Worm (Caenorhabditis elegans): Measurements from ENCODE around the gene H38K22.9.

H38K22.9 gene

ce11 chrIII:4356384-4356783 lies 32.4 kb downstream of the H38K22.9 start, which contains the start of gene mnp-1:
mnp-1 (plus strand) TSS chrIII:4356594.
- TF ChIP-seq Y5F2A.4 (GFP tag; optimal IDR thresholded peaks at IDR 0.05) (no peak), set-16 (GFP tag; IDR thresholded peaks at IDR 0.05) (peak; percentile 65)

DNA sequence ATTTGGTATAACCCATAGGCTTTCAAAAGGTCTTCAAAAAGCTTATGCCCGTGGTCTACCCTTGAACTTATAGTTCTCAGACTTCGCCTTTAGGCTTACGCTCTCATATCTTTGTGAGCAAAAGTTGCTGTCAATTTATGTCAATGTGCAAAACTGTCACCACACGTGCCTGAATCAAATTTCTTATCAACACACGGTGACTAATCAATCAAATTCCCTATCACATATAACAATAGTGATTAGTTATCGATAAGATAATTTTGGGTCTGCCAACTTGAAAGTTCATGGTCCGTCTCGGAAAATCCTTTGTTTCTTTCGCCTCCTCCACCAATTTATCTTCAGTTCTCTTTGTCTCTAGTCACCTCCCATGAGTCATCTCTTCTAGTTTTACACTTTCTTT lies 33.5 kb downstream of the H38K22.9 start:
- TF ChIP-seq pqm-1 (tag; optimal IDR thresholded peaks at IDR 0.05) (peak; percentile 72), gei-8 (GFP tag; optimal IDR thresholded peaks at IDR 0.05) (no peak), mxl-3 (GFP tag; optimal IDR thresholded peaks at IDR 0.05) (peak; percentile 14)

DNA sequence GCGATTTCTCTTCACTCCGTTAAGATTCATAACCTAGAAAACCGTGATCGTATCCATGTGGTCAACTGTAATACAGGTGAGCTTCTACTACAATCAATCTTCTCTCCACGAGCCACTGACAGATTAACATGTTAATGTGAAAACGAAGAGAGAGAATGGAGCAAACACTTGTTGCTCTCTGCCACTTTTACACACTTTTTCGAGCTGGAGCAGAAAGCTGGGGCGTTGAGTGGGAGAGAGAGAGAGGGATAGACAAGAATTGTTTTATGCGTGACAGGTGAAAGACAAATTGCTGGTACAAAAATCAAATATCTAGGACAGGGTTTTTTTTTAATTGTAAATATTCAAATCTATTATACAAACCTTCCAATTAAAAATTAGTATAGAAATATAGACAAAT lies 34.4 kb downstream of the H38K22.9 start:
- TF ChIP-seq madf-9 (GFP tag; conservative IDR thresholded peaks at IDR 0.05) (no peak), unc-130 (GFP tag; optimal IDR thresholded peaks at IDR 0.05) (no peak), lin-39 (tag; optimal IDR thresholded peaks at IDR 0.05) (no peak), attf-4 (tag; optimal IDR thresholded peaks at IDR 0.05) (no peak), nhr-41 (GFP tag; IDR thresholded peaks at IDR 0.05) (no peak)

ce11 chrIII:4359208-4359607 lies 35.2 kb downstream of the H38K22.9 start:
- TF ChIP-seq T20F7.1 (GFP tag; optimal IDR thresholded peaks at IDR 0.05) (no peak), nhr-102 (tag; optimal IDR thresholded peaks at IDR 0.05) (no peak), aha-1 (tag) (peak; percentile 70), spr-1 (tag; optimal IDR thresholded peaks at IDR 0.05) (no peak), unc-62 (GFP tag; optimal IDR thresholded peaks at IDR 0.05 in 1 of 2) (peak in 1 of 2 experiments; percentile 42), unc-62 (tag; optimal IDR thresholded peaks at IDR 0.05) (no peak), skn-1 (tag; optimal IDR thresholded peaks at IDR 0.05) (no peak), F37D6.2 (tag; optimal IDR thresholded peaks at IDR 0.05) (no peak), Y75B8A.6 (GFP tag; IDR thresholded peaks at IDR 0.05) (no peak)

DNA sequence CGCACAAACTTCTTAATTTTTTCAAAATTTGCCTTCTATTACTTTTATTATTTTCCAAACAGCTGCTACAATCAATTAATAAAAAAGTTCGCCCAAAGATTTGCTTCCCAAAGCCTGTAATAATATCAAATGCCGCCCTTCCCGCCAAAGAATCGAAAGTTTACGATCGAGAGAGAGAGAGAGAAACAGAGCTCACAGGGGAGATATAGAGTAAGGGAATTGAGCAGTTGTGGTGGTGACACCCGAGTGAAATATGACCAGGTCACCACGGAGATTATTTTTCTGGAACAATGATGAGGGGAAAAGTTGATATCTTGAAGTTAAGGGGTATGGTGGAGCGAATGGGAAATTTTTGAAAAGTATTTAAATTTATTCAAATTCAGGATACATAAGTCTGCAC lies 35.9 kb downstream of the H38K22.9 start:
- no peak for TF ChIP-seq egl-27 (tag; optimal IDR thresholded peaks at IDR 0.05)
- no peak for TF ChIP-seq lir-3 (tag; optimal IDR thresholded peaks at IDR 0.05)
- TF ChIP-seq skn-1 (tag; optimal IDR thresholded peaks at IDR 0.05): no peak
- no peak for TF ChIP-seq ceh-82 (tag; optimal IDR thresholded peaks at IDR 0.05)
- TF ChIP-seq Y48G9A.11 (GFP tag; IDR thresholded peaks at IDR 0.05): no peak
- TF ChIP-seq R02D3.7 (tag; optimal IDR thresholded peaks at IDR 0.05): no peak
- TF ChIP-seq nhr-25 (tag; optimal IDR thresholded peaks at IDR 0.05; ENCODE audit: borderline replicate concordance, insufficient read depth): no peak
- no peak for TF ChIP-seq nhr-111 (GFP tag; optimal IDR thresholded peaks at IDR 0.05)
- TF ChIP-seq ceh-62 (tag; optimal IDR thresholded peaks at IDR 0.05): no peak
- no peak for TF ChIP-seq madf-5 (GFP tag; IDR thresholded peaks at IDR 0.05)
- no peak for TF ChIP-seq ztf-7 (tag; optimal IDR thresholded peaks at IDR 0.05)
- TF ChIP-seq ztf-11 (tag; optimal IDR thresholded peaks at IDR 0.05): no peak
- no peak for TF ChIP-seq lsy-2 (tag; optimal IDR thresholded peaks at IDR 0.05)
- no peak for TF ChIP-seq nhr-77 (tag; optimal IDR thresholded peaks at IDR 0.05)
- no peak for TF ChIP-seq T20F7.1 (GFP tag; optimal IDR thresholded peaks at IDR 0.05)
- TF ChIP-seq F26F4.8 (GFP tag; conservative IDR thresholded peaks at IDR 0.05): no peak
- no peak for TF ChIP-seq set-16 (GFP tag; IDR thresholded peaks at IDR 0.05)
- no peak for TF ChIP-seq attf-4 (tag; optimal IDR thresholded peaks at IDR 0.05)
- TF ChIP-seq saeg-2 (GFP tag; IDR thresholded peaks at IDR 0.05): no peak

DNA sequence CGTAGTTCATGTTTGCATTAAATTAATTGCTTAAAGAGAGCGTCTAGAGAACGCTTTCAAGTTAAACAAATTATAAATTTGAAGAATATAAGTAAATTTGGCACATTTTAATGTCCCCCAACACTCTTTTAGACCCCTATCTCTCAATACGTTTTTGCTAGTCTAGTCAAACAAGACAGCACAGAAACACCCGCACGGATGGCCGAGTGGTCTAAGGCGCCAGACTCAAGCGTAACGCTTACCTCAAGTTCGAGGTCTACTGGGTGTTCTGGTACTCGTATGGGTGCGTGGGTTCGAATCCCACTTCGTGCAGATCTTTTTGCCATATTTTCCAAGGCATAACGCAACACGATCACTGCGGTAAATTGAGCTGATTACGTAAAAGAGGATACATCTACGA lies 38.4 kb downstream of the H38K22.9 start:
- 0 out of 2 replicates have a peak, but pooled peaks have one; percentile 36 for TF ChIP-seq hmg-1.1 (GFP tag; IDR thresholded peaks at IDR 0.05)
- 0 out of 4 replicates have a peak, but pooled peaks of 1 of the 2 experiments have one; percentile 18 for TF ChIP-seq madf-5 (GFP tag; IDR thresholded peaks at IDR 0.05)
- TF ChIP-seq unc-39 (tag; optimal IDR thresholded peaks at IDR 0.05): no peak
- TF ChIP-seq ctbp-1 (GFP tag; IDR thresholded peaks at IDR 0.05): 0 out of 2 replicates have a peak, but pooled peaks have one; percentile 30
- no peak for TF ChIP-seq nhr-111 (GFP tag; optimal IDR thresholded peaks at IDR 0.05)
- peak in 1 of 2 experiments; percentile 52 for TF ChIP-seq unc-62 (GFP tag; optimal IDR thresholded peaks at IDR 0.05 in 1 of 2)
- no peak for TF ChIP-seq unc-62 (tag; optimal IDR thresholded peaks at IDR 0.05)
- no peak for TF ChIP-seq D1046.2 (GFP tag; IDR thresholded peaks at IDR 0.05)
- TF ChIP-seq dmd-6 (GFP tag; IDR thresholded peaks at IDR 0.05): peak; percentile 43; the same call in 1 of the 2 replicates
- TF ChIP-seq hlh-11 (tag; optimal IDR thresholded peaks at IDR 0.05): peak; percentile 21
- peak; percentile 69; the same call in 1 of the 2 replicates for TF ChIP-seq dmd-8 (GFP tag; IDR thresholded peaks at IDR 0.05)
- TF ChIP-seq nhr-237 (tag; optimal IDR thresholded peaks at IDR 0.05): no peak
- no peak for TF ChIP-seq R02D3.7 (tag; optimal IDR thresholded peaks at IDR 0.05)
- TF ChIP-seq lir-3 (tag; optimal IDR thresholded peaks at IDR 0.05): peak; percentile 22
- TF ChIP-seq hlh-30 (tag; optimal IDR thresholded peaks at IDR 0.05; ENCODE audit: insufficient read depth): peak; percentile 19
- TF ChIP-seq sdz-12 (GFP tag; optimal IDR thresholded peaks at IDR 0.05): no peak

Measured in whole organism, L4 larva.